Fruit fly (Drosophila melanogaster): ENCODE measurements around the gene CG13023.
A peak's percentile ranks its signal among the peaks of the same experiment; 100 is the strongest.

CG13023 gene

dm6 chr3L:16971611-16972359 lies 44.6 kb upstream of the CG13023 start (continued):
- no peak for TF ChIP-seq bab2 (GFP tag; optimal IDR thresholded peaks at IDR 0.05)
- no peak for TF ChIP-seq CG13123 (GFP tag; optimal IDR thresholded peaks at IDR 0.05)
- no peak for TF ChIP-seq CG14441 (GFP tag; IDR thresholded peaks at IDR 0.05)
- TF ChIP-seq oc (tag; optimal IDR thresholded peaks at IDR 0.05), result no peak
- no peak for TF ChIP-seq slp2 (GFP tag; optimal IDR thresholded peaks at IDR 0.05)
- TF ChIP-seq fu2 (GFP tag; optimal IDR thresholded peaks at IDR 0.05), result no peak
- TF ChIP-seq Atf6 (GFP tag; IDR thresholded peaks at IDR 0.05), result no peak
- TF ChIP-seq CG1603 (tag; optimal IDR thresholded peaks at IDR 0.05), result no peak
- TF ChIP-seq B-H1 (GFP tag; IDR thresholded peaks at IDR 0.05), result no peak
- no peak for TF ChIP-seq D19B (GFP tag; optimal IDR thresholded peaks at IDR 0.05)
- TF ChIP-seq tll (GFP tag; optimal IDR thresholded peaks at IDR 0.05), result no peak
- no peak for TF ChIP-seq pum (GFP tag; optimal IDR thresholded peaks at IDR 0.05)
- peak; percentile 14 for TF ChIP-seq Sox100B (GFP tag; optimal IDR thresholded peaks at IDR 0.05)
- no peak for TF ChIP-seq Sin3A (optimal IDR thresholded peaks at IDR 0.05)
- no peak for TF ChIP-seq E2f1 (GFP tag; IDR thresholded peaks at IDR 0.05)
- TF ChIP-seq CG15479 (GFP tag; optimal IDR thresholded peaks at IDR 0.05), result no peak
- TF ChIP-seq ara (GFP tag; IDR thresholded peaks at IDR 0.05), result no peak
- TF ChIP-seq da (GFP tag; optimal IDR thresholded peaks at IDR 0.05), result no peak
- TF ChIP-seq lmd (GFP tag; IDR thresholded peaks at IDR 0.05), result no peak
- peak; percentile 29 for TF ChIP-seq CG18262 (tag; optimal IDR thresholded peaks at IDR 0.05)
- no peak for TF ChIP-seq Atf-2 (GFP tag; optimal IDR thresholded peaks at IDR 0.05)
- no peak for TF ChIP-seq CG17829 (tag; optimal IDR thresholded peaks at IDR 0.05)
- no peak for TF ChIP-seq CG43689 (GFP tag; IDR thresholded peaks at IDR 0.05)
- TF ChIP-seq gem (tag; optimal IDR thresholded peaks at IDR 0.05), result peak; percentile 1
- TF ChIP-seq Dfd (GFP tag; optimal IDR thresholded peaks at IDR 0.05), result no peak
- TF ChIP-seq prd (optimal IDR thresholded peaks at IDR 0.05), result no peak
- no peak for TF ChIP-seq prd (GFP tag; IDR thresholded peaks at IDR 0.05)
- no peak for TF ChIP-seq CG8944 (GFP tag; optimal IDR thresholded peaks at IDR 0.05)
- peak; percentile 44 for TF ChIP-seq dmrt99B (tag; optimal IDR thresholded peaks at IDR 0.05)
- no peak for TF ChIP-seq ems (GFP tag; optimal IDR thresholded peaks at IDR 0.05)
- TF ChIP-seq Usf (GFP tag; optimal IDR thresholded peaks at IDR 0.05), result no peak
- no peak for TF ChIP-seq vvl (GFP tag; IDR thresholded peaks at IDR 0.05)
- TF ChIP-seq CG18764 (GFP tag; optimal IDR thresholded peaks at IDR 0.05), result no peak
- no peak for TF ChIP-seq peb (GFP tag; IDR thresholded peaks at IDR 0.05)
- TF ChIP-seq CG15601 (tag; optimal IDR thresholded peaks at IDR 0.05), result no peak
- no peak for TF ChIP-seq CG7928 (GFP tag; optimal IDR thresholded peaks at IDR 0.05)
- no peak for TF ChIP-seq CG42726 (GFP tag; IDR thresholded peaks at IDR 0.05; ENCODE audit: partially characterized antibody)
- TF ChIP-seq ase (GFP tag; IDR thresholded peaks at IDR 0.05), result no peak
- TF ChIP-seq CG9797 (GFP tag; optimal IDR thresholded peaks at IDR 0.05), result no peak
- no peak for TF ChIP-seq croc (GFP tag; conservative IDR thresholded peaks at IDR 0.05)
- peak; percentile 15 for TF ChIP-seq CG2678 (tag; optimal IDR thresholded peaks at IDR 0.05)
- no peak for TF ChIP-seq abd-A (tag; optimal IDR thresholded peaks at IDR 0.05)
- no peak for TF ChIP-seq CG13624 (GFP tag; optimal IDR thresholded peaks at IDR 0.05)
- no peak for TF ChIP-seq CG16779 (GFP tag; IDR thresholded peaks at IDR 0.05)
- TF ChIP-seq CG31441 (GFP tag; IDR thresholded peaks at IDR 0.05), result 0 out of 2 replicates have a peak, but pooled peaks have one; percentile 16
- TF ChIP-seq Awh (GFP tag; IDR thresholded peaks at IDR 0.05), result 0 out of 2 replicates have a peak, but pooled peaks have one; percentile 7
- TF ChIP-seq CHES-1-like (GFP tag; optimal IDR thresholded peaks at IDR 0.05), result no peak
- TF ChIP-seq sima (GFP tag; optimal IDR thresholded peaks at IDR 0.05), result no peak
- no peak for TF ChIP-seq CG14667 (GFP tag; IDR thresholded peaks at IDR 0.05)
- no peak for TF ChIP-seq sens-2 (GFP tag; IDR thresholded peaks at IDR 0.05)
- no peak for TF ChIP-seq Camta (GFP tag; optimal IDR thresholded peaks at IDR 0.05)
- TF ChIP-seq CG9932 (GFP tag; IDR thresholded peaks at IDR 0.05), result no peak
